Worm (Caenorhabditis elegans): ENCODE data around the gene ZC404.1.

- no peak for TF ChIP-seq snpc-4 (GFP tag; optimal IDR thresholded peaks at IDR 0.05)
- no peak for TF ChIP-seq snpc-4 (tag; optimal IDR thresholded peaks at IDR 0.05)
- TF ChIP-seq chd-7 (tag; optimal IDR thresholded peaks at IDR 0.05) = no peak
- TF ChIP-seq gei-17 (GFP tag; optimal IDR thresholded peaks at IDR 0.05) = no peak
- TF ChIP-seq C06A6.2 (GFP tag; conservative IDR thresholded peaks at IDR 0.05) = no peak
- TF ChIP-seq ama-1 (optimal IDR thresholded peaks at IDR 0.05) = no peak
- TF ChIP-seq ama-1 (GFP tag; optimal IDR thresholded peaks at IDR 0.05) = no peak
- TF ChIP-seq ccch-3 (GFP tag; optimal IDR thresholded peaks at IDR 0.05) = no peak
- no peak for TF ChIP-seq mxl-1 (tag; optimal IDR thresholded peaks at IDR 0.05)
These were observed 19.9 kb downstream of the ZC404.1 start for ce11 chrV:6813862-6814261.

Data from whole organism, young adult.